Fruit fly (Drosophila melanogaster) whole organism, wandering third instar larva: ENCODE data around the gene bocks.

ENCODE experiments used
- CrebA ChIP-seq: fragments of 200-800 bp; sonication (Bioruptor generic); optimal IDR thresholded peaks from 2 replicates; lab custom pipeline; 2016; ENCODE audit warnings: missing biosample characterization, mild to moderate bottlenecking, missing genetic modification characterization, borderline replicate concordance
- ey ChIP-seq: fragments of 200-800 bp; sonication (Bioruptor generic); optimal IDR thresholded peaks from 2 replicates; lab custom pipeline; 2016; ENCODE audit warnings: missing biosample characterization, missing genetic modification characterization
- pan ChIP-seq: fragments of >200 bp; optimal IDR thresholded peaks from 2 replicates; lab custom pipeline; 2017
- psq ChIP-seq: fragments of 200-800 bp; sonication (Bioruptor generic); optimal IDR thresholded peaks from 3 replicates; lab custom pipeline; 2017; ENCODE audit warnings: missing biosample characterization, mild to moderate bottlenecking, missing genetic modification characterization, moderate library complexity

- no peak for TF ChIP-seq CrebA (GFP tag; lab: Kevin White, UChicago)
- no peak for TF ChIP-seq pan (lab: Kevin White, UChicago)
- TF ChIP-seq ey (GFP tag; lab: Kevin White, UChicago) = no peak
- TF ChIP-seq psq = no peak
Measured at dm6 chr3R:9608206-9608605, 17.4 kb upstream of the bocks start.
